Comparison of ENCODE assay signal across 4 worm cellular contexts in the genomic region with DNA sequence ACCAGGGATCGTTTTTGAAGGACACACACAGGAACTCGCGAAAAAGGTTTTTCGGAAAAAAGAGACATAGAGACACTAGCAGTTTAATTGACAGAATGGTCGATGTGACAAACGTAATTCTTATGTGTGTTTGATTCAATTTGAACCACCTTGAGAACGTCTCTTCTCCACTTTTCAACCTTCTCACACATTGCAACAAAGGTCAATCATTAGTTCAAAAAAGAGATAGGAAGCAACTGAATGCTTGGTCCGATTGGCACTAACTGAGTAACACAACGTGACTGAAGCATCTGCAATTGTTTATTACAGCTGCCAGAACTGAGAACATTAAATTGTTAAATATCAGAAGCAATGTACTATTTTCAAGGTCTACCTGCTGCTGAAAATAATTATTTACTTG.
TF ChIP-seq lines count a peak whose summit lies in the region.

No protein-coding gene starts in this region.

TF ChIP-seq in whole organism, L1 larva, 84 proteins besides CTCF, POLR2A, EP300 and RAD21:
- TF ChIP-seq nhr-71 (tag; optimal IDR thresholded peaks at IDR 0.05; lab: Kevin White, UChicago) (no peak), alr-1 (tag; optimal IDR thresholded peaks at IDR 0.05; lab: Kevin White, UChicago; ENCODE audit: borderline replicate concordance) (no peak), sptf-1 (tag; optimal IDR thresholded peaks at IDR 0.05; lab: Kevin White, UChicago) (no peak), dsc-1 (tag; optimal IDR thresholded peaks at IDR 0.05; lab: Kevin White, UChicago) (peak; percentile 13), hpl-2 (GFP tag; optimal IDR thresholded peaks at IDR 0.05; lab: Kevin White, UChicago) (no peak), mep-1 (tag; optimal IDR thresholded peaks at IDR 0.05; lab: Kevin White, UChicago) (peak; percentile 46), lin-14 (GFP tag; optimal IDR thresholded peaks at IDR 0.05; lab: Kevin White, UChicago) (peak; percentile 85), ceh-82 (tag; optimal IDR thresholded peaks at IDR 0.05; lab: Kevin White, UChicago) (no peak), fos-1 (tag; optimal IDR thresholded peaks at IDR 0.05; lab: Kevin White, UChicago) (no peak), nhr-12 (tag; optimal IDR thresholded peaks at IDR 0.05; lab: Kevin White, UChicago) (no peak), C34B4.2 (tag; optimal IDR thresholded peaks at IDR 0.05; lab: Kevin White, UChicago) (no peak), nhr-85 (tag; lab: Kevin White, UChicago) (peak; percentile 68), lsy-2 (tag; optimal IDR thresholded peaks at IDR 0.05; lab: Kevin White, UChicago) (peak in 1 of 2 experiments; percentile 16), isw-1 (GFP tag; IDR thresholded peaks at IDR 0.05; lab: Robert Waterston, UW) (no peak), sox-4 (tag; optimal IDR thresholded peaks at IDR 0.05; lab: Kevin White, UChicago) (no peak), ceh-8 (GFP tag; optimal IDR thresholded peaks at IDR 0.05; lab: Kevin White, UChicago) (no peak), jun-1 (tag; optimal IDR thresholded peaks at IDR 0.05; lab: Kevin White, UChicago) (no peak), snu-23 (GFP tag; optimal IDR thresholded peaks at IDR 0.05; lab: Kevin White, UChicago) (peak; percentile 17), irx-1 (tag; optimal IDR thresholded peaks at IDR 0.05; lab: Kevin White, UChicago) (no peak)

TF ChIP-seq in whole organism, L2 larva, 48 proteins besides CTCF, POLR2A, EP300 and RAD21:
- TF ChIP-seq nhr-6 (tag; optimal IDR thresholded peaks at IDR 0.05; lab: Kevin White, UChicago) (peak; percentile 73), crh-2 (tag; optimal IDR thresholded peaks at IDR 0.05; lab: Kevin White, UChicago) (peak; percentile 36), lin-11 (tag; optimal IDR thresholded peaks at IDR 0.05; lab: Kevin White, UChicago) (no peak), sma-9 (GFP tag; optimal IDR thresholded peaks at IDR 0.05; lab: Kevin White, UChicago) (peak; percentile 29), sma-9 (tag; optimal IDR thresholded peaks at IDR 0.05; lab: Kevin White, UChicago) (no peak), mbf-1 (tag; optimal IDR thresholded peaks at IDR 0.05; lab: Kevin White, UChicago) (no peak), ceh-16 (tag; optimal IDR thresholded peaks at IDR 0.05; lab: Kevin White, UChicago) (peak; percentile 14), nhr-25 (tag; optimal IDR thresholded peaks at IDR 0.05; lab: Kevin White, UChicago) (peak; percentile 78), nhr-129 (tag; optimal IDR thresholded peaks at IDR 0.05; lab: Kevin White, UChicago) (peak; percentile 9), lsy-2 (tag; optimal IDR thresholded peaks at IDR 0.05; lab: Kevin White, UChicago) (no peak)

TF ChIP-seq in whole organism, L3 larva, 47 proteins besides CTCF, POLR2A, EP300 and RAD21:
- TF ChIP-seq fkh-10 (GFP tag; optimal IDR thresholded peaks at IDR 0.05; lab: Kevin White, UChicago) (no peak), egl-27 (tag; optimal IDR thresholded peaks at IDR 0.05; lab: Kevin White, UChicago) (peak; percentile 14), ZK546.5 (tag; optimal IDR thresholded peaks at IDR 0.05; lab: Kevin White, UChicago) (no peak), fkh-2 (tag; optimal IDR thresholded peaks at IDR 0.05; lab: Kevin White, UChicago) (no peak), sea-2 (GFP tag; optimal IDR thresholded peaks at IDR 0.05; lab: Kevin White, UChicago) (no peak), jun-1 (tag; optimal IDR thresholded peaks at IDR 0.05; lab: Kevin White, UChicago) (no peak), elt-1 (tag; optimal IDR thresholded peaks at IDR 0.05; lab: Kevin White, UChicago) (no peak), ceh-16 (tag; optimal IDR thresholded peaks at IDR 0.05; lab: Kevin White, UChicago) (no peak), mml-1 (tag; optimal IDR thresholded peaks at IDR 0.05; lab: Kevin White, UChicago) (no peak), ama-1 (optimal IDR thresholded peaks at IDR 0.05; lab: Kevin White, UChicago) (no peak), nhr-237 (tag; optimal IDR thresholded peaks at IDR 0.05; lab: Kevin White, UChicago) (no peak), ceh-28 (tag; optimal IDR thresholded peaks at IDR 0.05; lab: Kevin White, UChicago) (no peak), lin-39 (tag; optimal IDR thresholded peaks at IDR 0.05; lab: Kevin White, UChicago) (no peak), mdl-1 (tag; optimal IDR thresholded peaks at IDR 0.05; lab: Kevin White, UChicago) (no peak), nhr-25 (tag; optimal IDR thresholded peaks at IDR 0.05; lab: Kevin White, UChicago) (peak; percentile 81), ztf-11 (tag; optimal IDR thresholded peaks at IDR 0.05; lab: Kevin White, UChicago) (no peak), zag-1 (tag; optimal IDR thresholded peaks at IDR 0.05; lab: Kevin White, UChicago) (no peak)

TF ChIP-seq in whole organism, L4 larva, 104 proteins besides CTCF, POLR2A, EP300 and RAD21:
- peak; percentile 6; the same call in 1 of the 2 replicates for TF ChIP-seq dmd-6 (GFP tag; IDR thresholded peaks at IDR 0.05; lab: Robert Waterston, UW)
- no peak for TF ChIP-seq lin-13 (GFP tag; optimal IDR thresholded peaks at IDR 0.05; lab: Kevin White, UChicago)
- peak; percentile 9 for TF ChIP-seq mep-1 (tag; optimal IDR thresholded peaks at IDR 0.05; lab: Kevin White, UChicago)
- TF ChIP-seq lin-38 (GFP tag; IDR thresholded peaks at IDR 0.05; lab: Robert Waterston, UW) = no peak
- TF ChIP-seq tra-1 (GFP tag; IDR thresholded peaks at IDR 0.05; lab: Robert Waterston, UW) = no peak
- peak; percentile 92 for TF ChIP-seq aha-1 (tag; lab: Kevin White, UChicago)
- peak in 1 of 2 experiments; percentile 99 for TF ChIP-seq unc-62 (GFP tag; optimal IDR thresholded peaks at IDR 0.05 in 1 of 2; lab: Kevin White, UChicago)
- no peak for TF ChIP-seq unc-62 (tag; optimal IDR thresholded peaks at IDR 0.05; lab: Kevin White, UChicago)
- TF ChIP-seq mxl-3 (GFP tag; optimal IDR thresholded peaks at IDR 0.05; lab: Kevin White, UChicago) = peak; percentile 1

Comparison
In these comparisons a context has a peak if more than half of its experiments do, and no peak if none do; other contexts are left out.
1. Of the 29 proteins assayed by ChIP-seq in both whole organism, L4 larva and whole organism, L1 larva: peak only in whole organism, L4 larva: aha-1; only in whole organism, L1 larva: none; in both: mep-1; in neither: 25; mixed calls (peak in some experiments, not most) for 2.